Worm (Caenorhabditis elegans) whole organism, midembryonic: Measurements from ENCODE around the gene C30E1.4.

Experiments used
- ref-1 ChIP-seq: fragments of 200-800 bp; sonication (Bioruptor generic); conservative IDR thresholded peaks from 2 replicates; pipeline ENCODE4 v1.3.6; 2022; ENCODE audit warnings: missing genetic modification reagents, missing genetic modification characterization, missing compliant biosample characterization
- ztf-23 ChIP-seq: fragments of 200-800 bp; sonication (Bioruptor generic); IDR thresholded peaks from 2 replicates; pipeline ENCODE4 v1.3.6; 2022; ENCODE audit warnings: missing genetic modification reagents, missing genetic modification characterization, missing compliant biosample characterization

DNA sequence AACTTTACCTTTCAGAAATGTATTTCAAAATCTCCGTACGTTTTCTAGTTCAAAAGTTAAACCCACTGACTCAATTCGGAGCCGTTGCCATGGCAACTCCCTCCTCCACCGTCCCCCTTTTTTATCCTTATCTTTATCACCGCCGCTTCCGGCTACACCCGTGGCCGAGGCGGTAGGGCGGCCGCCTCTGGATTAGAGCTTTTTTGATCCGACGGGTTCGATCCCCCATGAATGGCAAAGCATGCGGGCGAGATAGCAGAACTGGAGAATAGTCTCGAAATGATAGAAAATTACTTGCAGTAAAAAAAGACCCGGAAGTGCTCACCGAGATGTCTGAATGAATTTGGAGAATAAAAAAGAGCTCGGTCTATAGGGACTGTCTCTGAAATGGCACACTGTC, 30.0 kb upstream of the C30E1.4 start:
- TF ChIP-seq ref-1 (GFP tag; lab: Robert Waterston, UW) (no peak), ztf-23 (GFP tag; lab: Robert Waterston, UW) (no peak)
